Worm (Caenorhabditis elegans): Measurements from ENCODE around the gene erp-44.2.
A peak's percentile ranks its signal among the peaks of the same experiment; 100 is the strongest.

DNA sequence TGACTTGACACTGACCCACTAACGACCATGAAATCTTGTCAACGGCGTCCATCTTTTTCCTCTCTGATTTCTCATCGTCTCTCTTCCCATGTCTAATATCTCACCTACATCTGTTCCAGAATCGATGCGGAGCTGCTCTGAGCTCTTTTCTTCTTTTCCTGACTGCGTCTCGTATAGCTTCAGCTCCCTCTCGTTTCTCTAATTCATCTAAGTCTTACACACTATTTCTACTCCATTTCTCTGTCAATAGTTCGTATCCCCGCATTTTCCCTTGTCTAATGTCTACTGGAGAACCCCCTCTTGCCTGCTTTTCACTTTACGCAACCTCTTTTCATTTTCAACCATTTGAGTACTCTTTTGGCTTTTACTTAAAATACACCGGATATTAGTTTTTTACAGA, 16.6 kb downstream of the erp-44.2 start, which contains the start of gene ric-3:
- TF ChIP-seq nhr-237 (tag; optimal IDR thresholded peaks at IDR 0.05) (no peak), pha-4 (tag; optimal IDR thresholded peaks at IDR 0.05) (no peak), nhr-76 (tag; optimal IDR thresholded peaks at IDR 0.05) (no peak), mab-5 (tag; optimal IDR thresholded peaks at IDR 0.05) (no peak), lsy-2 (tag; optimal IDR thresholded peaks at IDR 0.05) (no peak), bed-3 (GFP tag; optimal IDR thresholded peaks at IDR 0.05) (no peak), ztf-11 (tag; optimal IDR thresholded peaks at IDR 0.05) (no peak), unc-39 (tag; optimal IDR thresholded peaks at IDR 0.05) (no peak), elt-3 (tag; optimal IDR thresholded peaks at IDR 0.05) (peak; percentile 9), sptf-1 (tag; optimal IDR thresholded peaks at IDR 0.05) (no peak), unc-62 (GFP tag; optimal IDR thresholded peaks at IDR 0.05) (peak; percentile 60), lin-13 (tag; optimal IDR thresholded peaks at IDR 0.05) (no peak), unc-120 (tag; optimal IDR thresholded peaks at IDR 0.05; ENCODE audit: poor library complexity, severe bottlenecking) (peak; percentile 72), ceh-39 (tag; optimal IDR thresholded peaks at IDR 0.05) (no peak)

Data from whole organism, mixed stage, embryonic.